Fruit fly (Drosophila melanogaster) whole organism, adult: ENCODE results near the gene CG15625.
A peak's percentile ranks its signal among the peaks of the same experiment; 100 is the strongest.

ENCODE experiments used
- CG11617 ChIP-seq: fragments of 200-800 bp; sonication (Bioruptor generic); optimal IDR thresholded peaks from 2 replicates; lab custom pipeline; 2017; ENCODE audit warnings: mild to moderate bottlenecking, missing biosample characterization, missing genetic modification reagents, missing genetic modification characterization
- CG12768 ChIP-seq: fragments of 200-800 bp; sonication (Bioruptor generic); optimal IDR thresholded peaks from 2 replicates; lab custom pipeline; 2017; ENCODE audit warnings: missing biosample characterization, missing genetic modification characterization, mild to moderate bottlenecking, moderate library complexity, missing genetic modification reagents
- CG14711 ChIP-seq: fragments of 200-800 bp; sonication (Bioruptor generic); optimal IDR thresholded peaks from 2 replicates; lab custom pipeline; 2018; ENCODE audit warnings: missing biosample characterization, mild to moderate bottlenecking, missing genetic modification characterization, moderate library complexity
- CG1620 ChIP-seq: fragments of 200-800 bp; sonication (Bioruptor generic); optimal IDR thresholded peaks from 2 replicates; lab custom pipeline; 2016; ENCODE audit warnings: missing biosample characterization, missing genetic modification characterization
- CG33017 ChIP-seq: fragments of 200-800 bp; sonication (Bioruptor generic); optimal IDR thresholded peaks from 2 replicates; lab custom pipeline; 2018; ENCODE audit warnings: missing biosample characterization, mild to moderate bottlenecking, missing genetic modification characterization, moderate library complexity
- CG5204 ChIP-seq: fragments of 200-800 bp; sonication (Bioruptor generic); optimal IDR thresholded peaks from 2 replicates; lab custom pipeline; 2016; ENCODE audit warnings: missing biosample characterization, missing genetic modification characterization
- CG7045 ChIP-seq: fragments of 200-800 bp; sonication (Bioruptor generic); optimal IDR thresholded peaks from 2 replicates; lab custom pipeline; 2017; ENCODE audit warnings: missing biosample characterization, mild to moderate bottlenecking, missing genetic modification characterization
- CG7101 ChIP-seq: fragments of 200-800 bp; sonication (Bioruptor generic); optimal IDR thresholded peaks from 2 replicates; lab custom pipeline; 2018; ENCODE audit warnings: missing biosample characterization, mild to moderate bottlenecking, missing genetic modification characterization, moderate library complexity
- Clk ChIP-seq: fragments of 200-800 bp; sonication (Bioruptor generic); optimal IDR thresholded peaks from 2 replicates; lab custom pipeline; 2017; ENCODE audit warnings: missing biosample characterization, missing genetic modification characterization
- Crg-1 ChIP-seq: fragments of 200-800 bp; sonication (Bioruptor generic); optimal IDR thresholded peaks from 2 replicates; lab custom pipeline; 2016; ENCODE audit warnings: missing biosample characterization, missing genetic modification characterization
- Hr96 ChIP-seq: fragments of 200-800 bp; sonication (Bioruptor generic); optimal IDR thresholded peaks from 2 replicates; lab custom pipeline; 2016; ENCODE audit warnings: missing biosample characterization, missing genetic modification characterization
- Mnt ChIP-seq: fragments of 200-800 bp; sonication (Bioruptor generic); optimal IDR thresholded peaks from 2 replicates; lab custom pipeline; 2016; ENCODE audit warnings: missing biosample characterization, mild to moderate bottlenecking, missing genetic modification characterization
- bab1 ChIP-seq: fragments of 200-800 bp; sonication (Bioruptor generic); optimal IDR thresholded peaks from 3 replicates; lab custom pipeline; 2019; ENCODE audit warnings: missing biosample characterization, mild to moderate bottlenecking, missing genetic modification characterization, moderate library complexity
- cic ChIP-seq: fragments of 200-800 bp; sonication (Bioruptor generic); optimal IDR thresholded peaks from 2 replicates; lab custom pipeline; 2017; ENCODE audit warnings: missing biosample characterization, mild to moderate bottlenecking, missing genetic modification characterization, moderate library complexity
- cnc ChIP-seq, 2 experiments: fragments of >200 bp; optimal IDR thresholded peaks; 2 replicates each; lab custom pipeline; 2017
- kay ChIP-seq: fragments of 200-800 bp; sonication (Bioruptor generic); peaks from one replicate; lab custom pipeline; 2016; ENCODE audit warnings: missing biosample characterization, missing genetic modification characterization, borderline replicate concordance
- ovo ChIP-seq: fragments of 200-800 bp; sonication (Bioruptor generic); optimal IDR thresholded peaks from 2 replicates; lab custom pipeline; 2016; ENCODE audit warnings: missing biosample characterization, missing genetic modification characterization
- pad ChIP-seq: fragments of 200-800 bp; sonication (Bioruptor generic); optimal IDR thresholded peaks from 3 replicates; lab custom pipeline; 2017; ENCODE audit warnings: missing biosample characterization, missing genetic modification characterization, mild to moderate bottlenecking, moderate library complexity, missing genetic modification reagents
- tj ChIP-seq: fragments of 200-800 bp; sonication (Bioruptor generic); optimal IDR thresholded peaks from 3 replicates; lab custom pipeline; 2017; ENCODE audit warnings: missing biosample characterization, mild to moderate bottlenecking, missing genetic modification characterization, moderate library complexity
- toe ChIP-seq: fragments of 200-800 bp; sonication (Bioruptor generic); optimal IDR thresholded peaks from 2 replicates; lab custom pipeline; 2016; ENCODE audit warnings: missing biosample characterization, missing genetic modification characterization

CG15625 gene

dm6 chr2L:4893612-4894011, 3.8 kb downstream of the CG15625 start:
- TF ChIP-seq cnc (optimal IDR thresholded peaks at IDR 0.05; lab: Kevin White, UChicago), result no peak
- no peak for TF ChIP-seq toe (GFP tag; lab: Kevin White, UChicago)
- TF ChIP-seq Clk, result no peak
- no peak for TF ChIP-seq Crg-1
- TF ChIP-seq CG7045, result no peak
- no peak for TF ChIP-seq CG11617 (GFP tag; lab: Kevin White, UChicago)
- TF ChIP-seq ovo (GFP tag; lab: Kevin White, UChicago), result no peak
- TF ChIP-seq cic (GFP tag; lab: Kevin White, UChicago), result no peak
- no peak for TF ChIP-seq CG33017
- no peak for TF ChIP-seq CG1620

- TF ChIP-seq kay (GFP tag; lab: Kevin White, UChicago), result peak; percentile 83
- no peak for TF ChIP-seq Hr96 (GFP tag; lab: Kevin White, UChicago)
Measured at dm6 chr2L:4895902-4896301, 6.1 kb downstream of the CG15625 start.

dm6 chr2L:4896484-4897205, 6.8 kb downstream of the CG15625 start:
- TF ChIP-seq bab1 (GFP tag; lab: Kevin White, UChicago) (no peak), CG33017 (no peak), CG7045 (no peak), cnc (optimal IDR thresholded peaks at IDR 0.05; lab: Kevin White, UChicago) (no peak), Clk (no peak), tj (GFP tag; lab: Kevin White, UChicago) (peak; percentile 49), kay (GFP tag; lab: Kevin White, UChicago) (peak; percentile 97), CG11617 (GFP tag; lab: Kevin White, UChicago) (no peak), ovo (GFP tag; lab: Kevin White, UChicago) (no peak), CG1620 (no peak), toe (GFP tag; lab: Kevin White, UChicago) (no peak), CG7101 (no peak), pad (GFP tag; lab: Kevin White, UChicago) (no peak), Hr96 (GFP tag; lab: Kevin White, UChicago) (no peak), CG5204 (GFP tag; lab: Kevin White, UChicago) (peak; percentile 14), Crg-1 (no peak), Mnt (GFP tag; lab: Kevin White, UChicago) (peak; percentile 48), cic (GFP tag; lab: Kevin White, UChicago) (peak; percentile 61), CG12768 (GFP tag; lab: Kevin White, UChicago) (peak; percentile 32), CG14711 (no peak)

- TF ChIP-seq CG5204 (GFP tag; lab: Kevin White, UChicago) (no peak), CG11617 (GFP tag; lab: Kevin White, UChicago) (no peak), pad (GFP tag; lab: Kevin White, UChicago) (no peak), CG7045 (no peak), toe (GFP tag; lab: Kevin White, UChicago) (no peak), cnc (optimal IDR thresholded peaks at IDR 0.05; lab: Kevin White, UChicago) (peak in 1 of 2 experiments; percentile 40), CG7101 (no peak), CG14711 (no peak)
Measured at dm6 chr2L:4898165-4898564, 8.4 kb downstream of the CG15625 start.

dm6 chr2L:4899599-4900559, 10.1 kb downstream of the CG15625 start:
- TF ChIP-seq Crg-1, result no peak
- no peak for TF ChIP-seq tj (GFP tag; lab: Kevin White, UChicago)
- no peak for TF ChIP-seq Hr96 (GFP tag; lab: Kevin White, UChicago)
- no peak for TF ChIP-seq toe (GFP tag; lab: Kevin White, UChicago)

dm6 chr2L:4903838-4904237, 14.0 kb downstream of the CG15625 start:
- TF ChIP-seq cic (GFP tag; lab: Kevin White, UChicago), result no peak
- TF ChIP-seq CG14711, result no peak
- TF ChIP-seq CG11617 (GFP tag; lab: Kevin White, UChicago), result no peak
- no peak for TF ChIP-seq Hr96 (GFP tag; lab: Kevin White, UChicago)
- TF ChIP-seq Clk, result no peak
- no peak for TF ChIP-seq kay (GFP tag; lab: Kevin White, UChicago)
- no peak for TF ChIP-seq CG7101
- no peak for TF ChIP-seq pad (GFP tag; lab: Kevin White, UChicago)
- TF ChIP-seq Mnt (GFP tag; lab: Kevin White, UChicago), result no peak
- TF ChIP-seq Crg-1, result no peak
- TF ChIP-seq ovo (GFP tag; lab: Kevin White, UChicago), result no peak
- no peak for TF ChIP-seq cnc (optimal IDR thresholded peaks at IDR 0.05; lab: Kevin White, UChicago)
- TF ChIP-seq tj (GFP tag; lab: Kevin White, UChicago), result no peak
- no peak for TF ChIP-seq toe (GFP tag; lab: Kevin White, UChicago)
- no peak for TF ChIP-seq CG7045
- TF ChIP-seq CG33017, result no peak
- TF ChIP-seq CG12768 (GFP tag; lab: Kevin White, UChicago), result no peak
- no peak for TF ChIP-seq CG5204 (GFP tag; lab: Kevin White, UChicago)
- no peak for TF ChIP-seq CG1620
- TF ChIP-seq bab1 (GFP tag; lab: Kevin White, UChicago), result no peak
